Fruit fly (Drosophila melanogaster) whole organism, embryonic: ENCODE data around the gene CG1764.
A peak's percentile ranks its signal among the peaks of the same experiment; 100 is the strongest.

ENCODE experiments used
- ATbp ChIP-seq: fragments of 200-800 bp; sonication (Bioruptor generic); optimal IDR thresholded peaks from 2 replicates; lab custom pipeline; 2017; ENCODE audit warnings: missing biosample characterization, mild to moderate bottlenecking, missing genetic modification characterization, missing genetic modification reagents
- CG10321 ChIP-seq: fragments of 200-800 bp; sonication (Bioruptor generic); IDR thresholded peaks from 2 replicates; pipeline ENCODE4 v1.3.6; 2022; ENCODE audit warnings: missing biosample characterization, missing genetic modification characterization
- CG13296 ChIP-seq: fragments of 200-800 bp; sonication (Bioruptor generic); optimal IDR thresholded peaks from 3 replicates; lab custom pipeline; 2018; ENCODE audit warnings: missing biosample characterization, mild to moderate bottlenecking, missing genetic modification characterization
- CG1603 ChIP-seq: fragments of 200-800 bp; sonication (Bioruptor generic); optimal IDR thresholded peaks from 2 replicates; lab custom pipeline; 2019; ENCODE audit warnings: missing biosample characterization, mild to moderate bottlenecking, missing genetic modification characterization, moderate library complexity
- CG16813 ChIP-seq: fragments of 200-800 bp; sonication (Bioruptor generic); IDR thresholded peaks from 3 replicates; pipeline ENCODE4 v1.3.6; 2022; ENCODE audit warnings: missing biosample characterization, missing genetic modification characterization; ENCODE audit not compliant: partially characterized antibody
- CG17612 ChIP-seq: fragments of 200-800 bp; sonication (Bioruptor generic); IDR thresholded peaks from 2 replicates; pipeline ENCODE4 v1.3.6; 2022; ENCODE audit warnings: missing biosample characterization, missing genetic modification characterization
- CG2129 ChIP-seq: fragments of 200-800 bp; sonication (Bioruptor generic); IDR thresholded peaks from 2 replicates; pipeline ENCODE4 v1.3.6; 2022; ENCODE audit warnings: missing biosample characterization, missing genetic modification characterization; ENCODE audit not compliant: partially characterized antibody
- CG2199 ChIP-seq: fragments of 200-800 bp; sonication (Bioruptor generic); IDR thresholded peaks from 3 replicates; pipeline ENCODE4 v1.3.6; 2022; ENCODE audit warnings: missing biosample characterization, missing genetic modification characterization
- CG2875 ChIP-seq: fragments of 200-800 bp; sonication (Bioruptor generic); optimal IDR thresholded peaks from 2 replicates; lab custom pipeline; 2017; ENCODE audit warnings: missing biosample characterization, mild to moderate bottlenecking, missing genetic modification characterization, missing genetic modification reagents
- CG30020 ChIP-seq: fragments of 200-800 bp; optimal IDR thresholded peaks from 2 replicates; lab custom pipeline; 2019; ENCODE audit warnings: missing biosample characterization, mild to moderate bottlenecking, missing genetic modification characterization, moderate library complexity
- CG3163 ChIP-seq: fragments of 200-800 bp; sonication (Bioruptor generic); optimal IDR thresholded peaks from 3 replicates; lab custom pipeline; 2016; ENCODE audit warnings: missing biosample characterization, missing genetic modification characterization
- CG3407 ChIP-seq: fragments of 200-800 bp; sonication (Bioruptor generic); optimal IDR thresholded peaks from 2 replicates; lab custom pipeline; 2018; ENCODE audit warnings: missing biosample characterization, mild to moderate bottlenecking, missing genetic modification characterization
- CG4707 ChIP-seq: fragments of 200-800 bp; sonication (Bioruptor generic); optimal IDR thresholded peaks from 2 replicates; lab custom pipeline; 2018; ENCODE audit warnings: missing biosample characterization, mild to moderate bottlenecking, missing genetic modification characterization, moderate library complexity
- CG6654 ChIP-seq: fragments of 200-800 bp; sonication (Bioruptor generic); optimal IDR thresholded peaks from 2 replicates; lab custom pipeline; 2017; ENCODE audit warnings: missing biosample characterization, mild to moderate bottlenecking, missing genetic modification characterization
- CoRest ChIP-seq: fragments of 200-800 bp; sonication (Bioruptor generic); optimal IDR thresholded peaks from 3 replicates; lab custom pipeline; 2018; ENCODE audit warnings: missing biosample characterization, mild to moderate bottlenecking, missing genetic modification characterization, moderate library complexity
- CrebB ChIP-seq: fragments of 200-800 bp; sonication (Bioruptor generic); optimal IDR thresholded peaks from 3 replicates; lab custom pipeline; 2018; ENCODE audit warnings: missing biosample characterization, mild to moderate bottlenecking, missing genetic modification characterization
- Dll ChIP-seq: fragments of 200-800 bp; sonication (Bioruptor generic); IDR thresholded peaks from 4 replicates; pipeline ENCODE4 v1.3.6; 2022; ENCODE audit warnings: missing biosample characterization, missing genetic modification characterization; ENCODE audit not compliant: partially characterized antibody
- Dp ChIP-seq: fragments of 200-800 bp; sonication (Bioruptor generic); optimal IDR thresholded peaks from 2 replicates; lab custom pipeline; 2018; ENCODE audit warnings: missing biosample characterization, mild to moderate bottlenecking, missing genetic modification characterization, moderate library complexity
- Ets65A ChIP-seq: fragments of 200-800 bp; sonication (Bioruptor generic); peaks from one replicate; lab custom pipeline; 2016; ENCODE audit warnings: missing biosample characterization, missing genetic modification characterization
- H15 ChIP-seq: fragments of 200-800 bp; sonication (Bioruptor generic); IDR thresholded peaks from 3 replicates; pipeline ENCODE4 v1.3.6; 2022; ENCODE audit warnings: missing biosample characterization, missing genetic modification characterization
- Hr3 ChIP-seq: fragments of 200-800 bp; sonication (Bioruptor generic); optimal IDR thresholded peaks from 3 replicates; lab custom pipeline; 2016; ENCODE audit warnings: missing biosample characterization, missing genetic modification characterization
- Ptx1 ChIP-seq: fragments of 200-800 bp; sonication (Bioruptor generic); IDR thresholded peaks from 2 replicates; pipeline ENCODE4 v1.3.6; 2022; ENCODE audit warnings: missing biosample characterization, missing genetic modification characterization
- Rx ChIP-seq: fragments of 200-800 bp; sonication (Bioruptor generic); IDR thresholded peaks from 2 replicates; pipeline ENCODE4 v1.3.6; 2022; ENCODE audit warnings: missing biosample characterization, missing genetic modification characterization
- Scr ChIP-seq: fragments of 200-800 bp; sonication (Bioruptor generic); IDR thresholded peaks from 2 replicates; pipeline ENCODE4 v1.3.6; 2022; ENCODE audit warnings: missing biosample characterization, missing genetic modification characterization; ENCODE audit not compliant: partially characterized antibody
- bigmax ChIP-seq: fragments of 200-800 bp; sonication (Bioruptor generic); optimal IDR thresholded peaks from 2 replicates; lab custom pipeline; 2018; ENCODE audit warnings: missing biosample characterization, mild to moderate bottlenecking, missing genetic modification characterization
- chn ChIP-seq: fragments of 200-800 bp; sonication (Bioruptor generic); optimal IDR thresholded peaks from 2 replicates; lab custom pipeline; 2016; ENCODE audit warnings: missing biosample characterization, missing genetic modification characterization
- croc ChIP-seq: fragments of 200-800 bp; sonication (Bioruptor generic); conservative IDR thresholded peaks from 3 replicates; pipeline ENCODE4 v1.3.6; 2022; ENCODE audit warnings: missing biosample characterization, missing genetic modification characterization
- da ChIP-seq: fragments of 200-800 bp; sonication (Bioruptor generic); optimal IDR thresholded peaks from 2 replicates; lab custom pipeline; 2016; ENCODE audit warnings: missing biosample characterization, missing genetic modification characterization
- gcm2 ChIP-seq: fragments of 200-800 bp; sonication (Bioruptor generic); optimal IDR thresholded peaks from 2 replicates; lab custom pipeline; 2016; ENCODE audit warnings: missing biosample characterization, missing genetic modification characterization
- inv ChIP-seq: fragments of 200-800 bp; sonication (Bioruptor generic); IDR thresholded peaks from 2 replicates; pipeline ENCODE4 v1.3.6; 2022; ENCODE audit warnings: missing biosample characterization, missing genetic modification characterization; ENCODE audit not compliant: partially characterized antibody
- klu ChIP-seq: fragments of 200-800 bp; sonication (Bioruptor generic); IDR thresholded peaks from 2 replicates; pipeline ENCODE4 v1.3.6; 2022; ENCODE audit warnings: missing biosample characterization, missing genetic modification characterization
- nerfin-1 ChIP-seq: fragments of 200-800 bp; sonication (Bioruptor generic); optimal IDR thresholded peaks from 3 replicates; lab custom pipeline; 2019; ENCODE audit warnings: missing biosample characterization, mild to moderate bottlenecking, missing genetic modification characterization, moderate library complexity
- nerfin-2 ChIP-seq: fragments of 200-800 bp; sonication (Bioruptor generic); IDR thresholded peaks from 2 replicates; pipeline ENCODE4 v1.3.6; 2022; ENCODE audit warnings: missing biosample characterization, missing genetic modification characterization; ENCODE audit not compliant: partially characterized antibody
- pfk ChIP-seq: fragments of 200-800 bp; sonication (Bioruptor generic); optimal IDR thresholded peaks from 2 replicates; lab custom pipeline; 2018; ENCODE audit warnings: missing biosample characterization, mild to moderate bottlenecking, missing genetic modification characterization, moderate library complexity
- pho ChIP-seq: fragments of 200-800 bp; sonication (Bioruptor generic); optimal IDR thresholded peaks from 2 replicates; lab custom pipeline; 2016; ENCODE audit warnings: missing biosample characterization, missing genetic modification characterization
- pnt ChIP-seq: fragments of 200-800 bp; sonication (Bioruptor generic); optimal IDR thresholded peaks from 3 replicates; lab custom pipeline; 2016; ENCODE audit warnings: missing biosample characterization, missing genetic modification characterization
- psq ChIP-seq: fragments of 200-800 bp; sonication (Bioruptor generic); optimal IDR thresholded peaks from 2 replicates; lab custom pipeline; 2017; ENCODE audit warnings: missing biosample characterization, missing genetic modification characterization
- pzg ChIP-seq: fragments of 200-800 bp; sonication (Bioruptor generic); optimal IDR thresholded peaks from 3 replicates; lab custom pipeline; 2018; ENCODE audit warnings: missing biosample characterization, mild to moderate bottlenecking, missing genetic modification characterization, moderate library complexity
- repo ChIP-seq: fragments of 200-800 bp; sonication (Bioruptor generic); optimal IDR thresholded peaks from 2 replicates; lab custom pipeline; 2016; ENCODE audit warnings: missing biosample characterization, missing genetic modification characterization
- sens ChIP-seq: fragments of 200-800 bp; sonication (Bioruptor generic); peaks from one replicate; lab custom pipeline; 2016; ENCODE audit warnings: missing biosample characterization, missing genetic modification characterization
- seq ChIP-seq: fragments of 200-800 bp; sonication (Bioruptor generic); IDR thresholded peaks from 2 replicates; pipeline ENCODE4 v1.3.6; 2022; ENCODE audit warnings: missing biosample characterization, missing genetic modification characterization
- slbo ChIP-seq: fragments of 200-800 bp; sonication (Bioruptor generic); IDR thresholded peaks from 2 replicates; pipeline ENCODE4 v1.3.6; 2022; ENCODE audit warnings: missing biosample characterization, missing genetic modification characterization
- so ChIP-seq: fragments of 200-800 bp; sonication (Bioruptor generic); IDR thresholded peaks from 3 replicates; pipeline ENCODE4 v1.3.6; 2022; ENCODE audit warnings: missing biosample characterization, missing genetic modification characterization
- sr ChIP-seq: fragments of 200-800 bp; sonication (Bioruptor generic); IDR thresholded peaks from 3 replicates; pipeline ENCODE4 v1.3.6; 2022; ENCODE audit warnings: missing biosample characterization, missing genetic modification characterization
- stwl ChIP-seq: fragments of 200-800 bp; sonication (Bioruptor generic); optimal IDR thresholded peaks from 3 replicates; lab custom pipeline; 2018; ENCODE audit warnings: missing biosample characterization, mild to moderate bottlenecking, missing genetic modification characterization, moderate library complexity
- vfl ChIP-seq: fragments of 200-800 bp; sonication (Bioruptor generic); optimal IDR thresholded peaks from 2 replicates; lab custom pipeline; 2016; ENCODE audit warnings: missing biosample characterization, missing genetic modification characterization
- vnd ChIP-seq: fragments of 200-800 bp; sonication (Bioruptor generic); IDR thresholded peaks from 3 replicates; pipeline ENCODE4 v1.3.6; 2022; ENCODE audit warnings: missing biosample characterization, missing genetic modification characterization; ENCODE audit not compliant: partially characterized antibody
- vvl ChIP-seq: fragments of 200-800 bp; sonication (Bioruptor generic); IDR thresholded peaks from 2 replicates; pipeline ENCODE4 v1.3.6; 2022; ENCODE audit warnings: missing biosample characterization, missing genetic modification characterization
- zen ChIP-seq: fragments of 200-800 bp; sonication (Bioruptor generic); optimal IDR thresholded peaks from 3 replicates; lab custom pipeline; 2018; ENCODE audit warnings: missing biosample characterization, mild to moderate bottlenecking, missing genetic modification characterization, moderate library complexity
- zf30C ChIP-seq: fragments of 200-800 bp; sonication (Bioruptor generic); optimal IDR thresholded peaks from 3 replicates; lab custom pipeline; 2018; ENCODE audit warnings: missing biosample characterization, mild to moderate bottlenecking, missing genetic modification characterization

CG1764 gene

dm6 chrX:13285001-13285748, 17.0 kb downstream of the CG1764 start, which contains the start of the genes HDAC4 and CG15743 (continued):
- no peak for TF ChIP-seq chn (GFP tag; lab: Kevin White, UChicago)
- TF ChIP-seq nerfin-2 (GFP tag; lab: Robert Waterston, UW): peak; percentile 84
- no peak for TF ChIP-seq zf30C (GFP tag; lab: Kevin White, UChicago)
- no peak for TF ChIP-seq klu (GFP tag; lab: Robert Waterston, UW)
- TF ChIP-seq vfl (GFP tag; lab: Kevin White, UChicago): no peak
- peak; percentile 92 for TF ChIP-seq Scr (GFP tag; lab: Robert Waterston, UW)
- no peak for TF ChIP-seq Rx
- TF ChIP-seq croc (GFP tag; lab: Robert Waterston, UW): no peak
- TF ChIP-seq CG10321: no peak
- no peak for TF ChIP-seq so (GFP tag; lab: Robert Waterston, UW)
- TF ChIP-seq vvl (GFP tag; lab: Robert Waterston, UW): peak; percentile 40; the same call in 1 of the 2 replicates
- no peak for TF ChIP-seq da (GFP tag; lab: Kevin White, UChicago)
- TF ChIP-seq sens: peak; percentile 88
- TF ChIP-seq pho (GFP tag; lab: Kevin White, UChicago): no peak
- TF ChIP-seq repo: no peak
- peak; percentile 89 for TF ChIP-seq inv
- peak; percentile 19 for TF ChIP-seq CG1603
- TF ChIP-seq Ptx1 (GFP tag; lab: Robert Waterston, UW): no peak
- TF ChIP-seq CrebB (tag; lab: Kevin White, UChicago): no peak
- TF ChIP-seq Dll (GFP tag; lab: Robert Waterston, UW): peak; percentile 92; the same call in 2 of the 4 replicates
- peak; percentile 26; the same call in 1 of the 2 replicates for TF ChIP-seq seq
- peak; percentile 20 for TF ChIP-seq CG13296
- TF ChIP-seq bigmax (GFP tag; lab: Kevin White, UChicago): no peak
- TF ChIP-seq CG2129 (GFP tag; lab: Robert Waterston, UW): peak; percentile 77
- no peak for TF ChIP-seq H15
- no peak for TF ChIP-seq CG2875 (GFP tag; lab: Kevin White, UChicago)
- TF ChIP-seq psq (GFP tag; lab: Kevin White, UChicago): peak; percentile 92
- TF ChIP-seq CG3407: no peak
- peak; percentile 48 for TF ChIP-seq pzg (GFP tag; lab: Kevin White, UChicago)
- peak; percentile 15 for TF ChIP-seq Dp (GFP tag; lab: Kevin White, UChicago)
- no peak for TF ChIP-seq CG17612 (GFP tag; lab: Robert Waterston, UW)
- peak; percentile 1 for TF ChIP-seq zen
- no peak for TF ChIP-seq Ets65A (GFP tag; lab: Kevin White, UChicago)
- TF ChIP-seq ATbp (GFP tag; lab: Kevin White, UChicago): no peak
- TF ChIP-seq CG30020: no peak
- TF ChIP-seq gcm2 (GFP tag; lab: Kevin White, UChicago): no peak
- TF ChIP-seq pfk (GFP tag; lab: Kevin White, UChicago): no peak
- no peak for TF ChIP-seq CG6654 (GFP tag; lab: Kevin White, UChicago)
- no peak for TF ChIP-seq CG3163 (GFP tag; lab: Kevin White, UChicago)
- 0 out of 3 replicates have a peak, but pooled peaks have one; percentile 18 for TF ChIP-seq sr (GFP tag; lab: Robert Waterston, UW)
- peak; percentile 12 for TF ChIP-seq stwl (tag; lab: Kevin White, UChicago)
- TF ChIP-seq nerfin-1 (tag; lab: Kevin White, UChicago): peak; percentile 18
- TF ChIP-seq slbo (GFP tag; lab: Robert Waterston, UW): no peak
- TF ChIP-seq CG16813 (GFP tag; lab: Robert Waterston, UW): peak; percentile 92
- peak; percentile 12 for TF ChIP-seq CoRest (tag; lab: Kevin White, UChicago)
- no peak for TF ChIP-seq Hr3 (GFP tag; lab: Kevin White, UChicago)
- no peak for TF ChIP-seq pnt (GFP tag; lab: Kevin White, UChicago)
- TF ChIP-seq CG2199 (GFP tag; lab: Robert Waterston, UW): no peak
- TF ChIP-seq CG4707 (GFP tag; lab: Kevin White, UChicago): no peak
- TF ChIP-seq vnd (GFP tag; lab: Robert Waterston, UW): peak; percentile 83
